Worm (Caenorhabditis elegans) whole organism, midembryonic: ENCODE results near the gene ZK896.4.

Experiments
- T22C8.4 ChIP-seq: fragments of 200-800 bp; sonication (Bioruptor generic); IDR thresholded peaks from 2 replicates; pipeline ENCODE4 v1.3.6; 2022; ENCODE audit warnings: missing genetic modification characterization, missing compliant biosample characterization
- cog-1 ChIP-seq: sonication (generic microtip); optimal IDR thresholded peaks from 2 replicates; lab custom pipeline; 2016; ENCODE audit warnings: missing genetic modification characterization, missing compliant biosample characterization
- flt-1 ChIP-seq: fragments of 200-800 bp; sonication (Bioruptor generic); IDR thresholded peaks from 2 replicates; pipeline ENCODE4 v1.3.6; 2022; ENCODE audit warnings: missing genetic modification characterization, missing compliant biosample characterization
- klf-2 ChIP-seq: fragments of 200-800 bp; sonication (Bioruptor generic); conservative IDR thresholded peaks from 2 replicates; pipeline ENCODE4 v1.3.6; 2022; ENCODE audit warnings: missing genetic modification reagents, missing genetic modification characterization, missing compliant biosample characterization
- med-1 ChIP-seq: sonication (generic microtip); optimal IDR thresholded peaks from 2 replicates; lab custom pipeline; 2017; ENCODE audit warnings: missing genetic modification characterization, mild to moderate bottlenecking, missing compliant biosample characterization, antibody characterized with exemption, missing genetic modification reagents; ENCODE audit not compliant: insufficient read depth
- ref-1 ChIP-seq: fragments of 200-800 bp; sonication (Bioruptor generic); conservative IDR thresholded peaks from 2 replicates; pipeline ENCODE4 v1.3.6; 2022; ENCODE audit warnings: missing genetic modification reagents, missing genetic modification characterization, missing compliant biosample characterization
- ztf-23 ChIP-seq: fragments of 200-800 bp; sonication (Bioruptor generic); IDR thresholded peaks from 2 replicates; pipeline ENCODE4 v1.3.6; 2022; ENCODE audit warnings: missing genetic modification reagents, missing genetic modification characterization, missing compliant biosample characterization
- ztf-29 ChIP-seq: fragments of 200-800 bp; sonication (Bioruptor generic); IDR thresholded peaks from 2 replicates; pipeline ENCODE4 v1.3.6; 2022; ENCODE audit warnings: missing genetic modification reagents, missing genetic modification characterization, missing compliant biosample characterization

ce11 chrIV:12920553-12920952 lies 37.5 kb upstream of the ZK896.4 start:
- TF ChIP-seq klf-2 (GFP tag; lab: Robert Waterston, UW) (no peak), ref-1 (no peak), ztf-29 (GFP tag; lab: Robert Waterston, UW) (no peak), med-1 (GFP tag; lab: Kevin White, UChicago) (no peak), ztf-23 (no peak), T22C8.4 (GFP tag; lab: Robert Waterston, UW) (no peak), cog-1 (no peak), flt-1 (GFP tag; lab: Robert Waterston, UW) (no peak)
